Worm (Caenorhabditis elegans): ENCODE measurements around the gene clh-6.
A peak's percentile ranks its signal among the peaks of the same experiment; 100 is the strongest.

- TF ChIP-seq ztf-11 (tag; optimal IDR thresholded peaks at IDR 0.05) (no peak), zag-1 (tag; optimal IDR thresholded peaks at IDR 0.05) (no peak), aly-2 (tag; optimal IDR thresholded peaks at IDR 0.05) (no peak), mdl-1 (tag; optimal IDR thresholded peaks at IDR 0.05) (no peak), unc-62 (GFP tag; optimal IDR thresholded peaks at IDR 0.05) (no peak), fos-1 (tag; optimal IDR thresholded peaks at IDR 0.05) (no peak), nhr-76 (tag; optimal IDR thresholded peaks at IDR 0.05) (no peak), elt-2 (tag; optimal IDR thresholded peaks at IDR 0.05) (peak; percentile 39), skn-1 (tag; optimal IDR thresholded peaks at IDR 0.05) (no peak), nhr-25 (tag; optimal IDR thresholded peaks at IDR 0.05) (no peak), egl-27 (tag; optimal IDR thresholded peaks at IDR 0.05) (no peak)
Observed at ce11 chrV:12020940-12021339, 42.2 kb downstream of the clh-6 start.

All from whole organism, L3 larva.